Worm (Caenorhabditis elegans): Measurements from ENCODE around the gene K06G5.3.

DNA sequence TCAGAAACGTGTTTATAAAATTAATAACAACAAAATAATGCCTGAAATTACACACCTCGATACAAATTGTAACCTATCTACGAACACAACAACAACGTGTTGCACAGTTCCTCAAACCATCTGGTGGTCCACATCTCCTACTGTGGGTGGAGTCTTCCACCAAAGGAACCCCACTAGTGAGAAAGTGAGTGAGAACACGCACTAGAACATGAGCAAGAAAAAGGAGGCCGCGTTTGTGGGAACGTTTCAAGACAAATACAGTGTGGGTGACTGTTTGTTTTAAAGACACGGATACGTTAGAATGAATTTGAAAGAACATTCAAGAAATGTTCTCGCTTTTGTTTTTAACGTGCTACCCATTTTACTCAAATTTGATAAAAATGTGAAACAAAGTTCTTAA is 36.6 kb downstream of the K06G5.3 start, which contains the start of gene ceh-36:
- no peak for TF ChIP-seq unc-130 (GFP tag; optimal IDR thresholded peaks at IDR 0.05)
- no peak for TF ChIP-seq nfyb-1 (GFP tag; IDR thresholded peaks at IDR 0.05)
- no peak for TF ChIP-seq unc-62 (GFP tag; optimal IDR thresholded peaks at IDR 0.05)
- TF ChIP-seq aptf-2 (GFP tag; conservative IDR thresholded peaks at IDR 0.05): no peak
- no peak for TF ChIP-seq snpc-4 (GFP tag; optimal IDR thresholded peaks at IDR 0.05)
- TF ChIP-seq snpc-4 (tag; optimal IDR thresholded peaks at IDR 0.05): no peak

Measured in whole organism, young adult.